Fruit fly (Drosophila melanogaster) whole organism, embryonic: ENCODE data around the gene Sp1.

Source experiments
- Atf-2 ChIP-seq: fragments of 200-800 bp; sonication (Bioruptor generic); optimal IDR thresholded peaks from 2 replicates; lab custom pipeline; 2016; ENCODE audit warnings: missing biosample characterization, missing genetic modification characterization
- Atf3 ChIP-seq: fragments of 200-800 bp; sonication (Bioruptor generic); optimal IDR thresholded peaks from 3 replicates; lab custom pipeline; 2016; ENCODE audit warnings: missing biosample characterization, missing genetic modification characterization
- Atf6 ChIP-seq: fragments of 200-800 bp; sonication (Bioruptor generic); IDR thresholded peaks from 2 replicates; pipeline ENCODE4 v1.3.6; 2022; ENCODE audit warnings: missing biosample characterization, missing genetic modification characterization
- CG10267 ChIP-seq: fragments of 200-800 bp; sonication (Bioruptor generic); optimal IDR thresholded peaks from 2 replicates; lab custom pipeline; 2018; ENCODE audit warnings: missing biosample characterization, mild to moderate bottlenecking, missing genetic modification characterization, moderate library complexity
- CG10959 ChIP-seq: fragments of 200-800 bp; sonication (Bioruptor generic); IDR thresholded peaks from 2 replicates; pipeline ENCODE4 v1.3.6; 2022; ENCODE audit warnings: missing biosample characterization, missing genetic modification characterization
- CG11504 ChIP-seq: fragments of 200-800 bp; sonication (Bioruptor generic); optimal IDR thresholded peaks from 3 replicates; lab custom pipeline; 2019; ENCODE audit warnings: missing biosample characterization, mild to moderate bottlenecking, missing genetic modification characterization, moderate library complexity
- CG12744 ChIP-seq: fragments of 200-800 bp; sonication (Bioruptor generic); optimal IDR thresholded peaks from 2 replicates; lab custom pipeline; 2016; ENCODE audit warnings: missing biosample characterization, missing genetic modification characterization
- CG14710 ChIP-seq: fragments of 200-800 bp; sonication (Bioruptor generic); optimal IDR thresholded peaks from 3 replicates; lab custom pipeline; 2019; ENCODE audit warnings: missing biosample characterization, mild to moderate bottlenecking, missing genetic modification characterization, moderate library complexity
- CG15269 ChIP-seq: fragments of 200-800 bp; sonication (Bioruptor generic); optimal IDR thresholded peaks from 2 replicates; lab custom pipeline; 2018; ENCODE audit warnings: missing biosample characterization, mild to moderate bottlenecking, missing genetic modification characterization, moderate library complexity
- CG15696 ChIP-seq: fragments of 200-800 bp; sonication (Bioruptor generic); optimal IDR thresholded peaks from 2 replicates; lab custom pipeline; 2019; ENCODE audit warnings: missing biosample characterization, mild to moderate bottlenecking, missing genetic modification characterization, moderate library complexity
- CG16863 ChIP-seq: fragments of 200-800 bp; sonication (Bioruptor generic); optimal IDR thresholded peaks from 3 replicates; lab custom pipeline; 2016; ENCODE audit warnings: missing biosample characterization, missing genetic modification characterization
- CG18619 ChIP-seq: fragments of 200-800 bp; sonication (Bioruptor generic); optimal IDR thresholded peaks from 3 replicates; lab custom pipeline; 2017; ENCODE audit warnings: missing biosample characterization, mild to moderate bottlenecking, missing genetic modification characterization
- CG2875 ChIP-seq: fragments of 200-800 bp; sonication (Bioruptor generic); optimal IDR thresholded peaks from 2 replicates; lab custom pipeline; 2017; ENCODE audit warnings: missing biosample characterization, mild to moderate bottlenecking, missing genetic modification characterization, missing genetic modification reagents
- CG30431 ChIP-seq: fragments of 200-800 bp; sonication (Bioruptor generic); optimal IDR thresholded peaks from 2 replicates; lab custom pipeline; 2017; ENCODE audit warnings: missing biosample characterization, missing genetic modification characterization
- CG32772 ChIP-seq: fragments of 200-800 bp; sonication (Bioruptor generic); IDR thresholded peaks from 2 replicates; pipeline ENCODE4 v1.3.6; 2022; ENCODE audit warnings: missing biosample characterization, missing genetic modification characterization
- CG3407 ChIP-seq: fragments of 200-800 bp; sonication (Bioruptor generic); optimal IDR thresholded peaks from 2 replicates; lab custom pipeline; 2018; ENCODE audit warnings: missing biosample characterization, mild to moderate bottlenecking, missing genetic modification characterization
- CG34376 ChIP-seq: fragments of 200-800 bp; sonication (Bioruptor generic); optimal IDR thresholded peaks from 2 replicates; lab custom pipeline; 2018; ENCODE audit warnings: missing biosample characterization, mild to moderate bottlenecking, missing genetic modification characterization
- CG6254 ChIP-seq: fragments of 200-800 bp; sonication (Bioruptor generic); optimal IDR thresholded peaks from 3 replicates; lab custom pipeline; 2017; ENCODE audit warnings: mild to moderate bottlenecking, missing biosample characterization, missing genetic modification reagents, missing genetic modification characterization
- CG6654 ChIP-seq: fragments of 200-800 bp; sonication (Bioruptor generic); optimal IDR thresholded peaks from 2 replicates; lab custom pipeline; 2017; ENCODE audit warnings: missing biosample characterization, mild to moderate bottlenecking, missing genetic modification characterization
- CG6813 ChIP-seq: fragments of 200-800 bp; sonication (Bioruptor generic); optimal IDR thresholded peaks from 2 replicates; lab custom pipeline; 2017; ENCODE audit warnings: missing biosample characterization, missing genetic modification characterization, mild to moderate bottlenecking, moderate library complexity, missing genetic modification reagents
- CG8290 ChIP-seq, 3 experiments: fragments of 200-800 bp; sonication (Bioruptor generic); optimal IDR thresholded peaks; 2 replicates each; lab custom pipeline; 2016 to 2019; ENCODE audit warnings: missing biosample characterization in 3 of 3, missing genetic modification characterization in 3 of 3, mild to moderate bottlenecking in 2 of 3, moderate library complexity in 1 of 3
- CkIIα-i1 ChIP-seq: fragments of 200-800 bp; sonication (Bioruptor generic); IDR thresholded peaks from 2 replicates; pipeline ENCODE4 v1.3.6; 2022; ENCODE audit warnings: missing biosample characterization, missing genetic modification characterization
- D19B ChIP-seq: fragments of 200-800 bp; sonication (Bioruptor generic); optimal IDR thresholded peaks from 2 replicates; lab custom pipeline; 2017; ENCODE audit warnings: missing biosample characterization, mild to moderate bottlenecking, missing genetic modification characterization
- Dip2 ChIP-seq: fragments of 200-800 bp; sonication (Bioruptor generic); IDR thresholded peaks from 2 replicates; pipeline ENCODE4 v1.3.6; 2022; ENCODE audit warnings: missing biosample characterization, missing genetic modification characterization
- ERR ChIP-seq: fragments of 200-800 bp; sonication (Bioruptor generic); optimal IDR thresholded peaks from 2 replicates; lab custom pipeline; 2016; ENCODE audit warnings: missing biosample characterization, missing genetic modification characterization
- Hmr ChIP-seq: fragments of 200-800 bp; sonication (Bioruptor generic); optimal IDR thresholded peaks from 3 replicates; lab custom pipeline; 2017; ENCODE audit warnings: mild to moderate bottlenecking, missing biosample characterization, missing genetic modification reagents, missing genetic modification characterization
- Jarid2 ChIP-seq: fragments of 200-800 bp; sonication (Bioruptor generic); optimal IDR thresholded peaks from 3 replicates; lab custom pipeline; 2017; ENCODE audit warnings: mild to moderate bottlenecking, missing biosample characterization, missing genetic modification reagents, missing genetic modification characterization
- MTF-1 ChIP-seq: fragments of 200-800 bp; sonication (Bioruptor generic); optimal IDR thresholded peaks from 2 replicates; lab custom pipeline; 2018; ENCODE audit warnings: missing biosample characterization, mild to moderate bottlenecking, missing genetic modification characterization, borderline replicate concordance
- Med ChIP-seq: fragments of 200-800 bp; sonication (Bioruptor generic); peaks from one replicate; lab custom pipeline; 2016; ENCODE audit warnings: missing biosample characterization, missing genetic modification characterization, mild to moderate bottlenecking, inconsistent platforms, moderate library complexity
- Meics ChIP-seq: fragments of 200-800 bp; sonication (Bioruptor generic); optimal IDR thresholded peaks from 2 replicates; lab custom pipeline; 2017; ENCODE audit warnings: missing biosample characterization, mild to moderate bottlenecking, missing genetic modification characterization
- Mrtf ChIP-seq: fragments of 200-800 bp; sonication (Bioruptor generic); IDR thresholded peaks from 3 replicates; pipeline ENCODE4 v1.3.6; 2022; ENCODE audit warnings: missing biosample characterization, missing genetic modification characterization
- NfI ChIP-seq: fragments of 200-800 bp; sonication (Bioruptor generic); optimal IDR thresholded peaks from 3 replicates; lab custom pipeline; 2018; ENCODE audit warnings: missing biosample characterization, mild to moderate bottlenecking, missing genetic modification characterization, moderate library complexity
- Side ChIP-seq: fragments of 200-800 bp; sonication (Bioruptor generic); optimal IDR thresholded peaks from 2 replicates; lab custom pipeline; 2016; ENCODE audit warnings: missing biosample characterization, missing genetic modification characterization
- abd-A ChIP-seq: fragments of 200-800 bp; sonication (Bioruptor generic); optimal IDR thresholded peaks from 3 replicates; lab custom pipeline; 2019; ENCODE audit warnings: missing biosample characterization, mild to moderate bottlenecking, missing genetic modification characterization, moderate library complexity
- cad ChIP-seq: fragments of >200 bp; optimal IDR thresholded peaks from 2 replicates; lab custom pipeline; 2017; ENCODE audit warnings: missing biosample characterization, missing genetic modification characterization
- eyg ChIP-seq: fragments of 200-800 bp; sonication (Bioruptor generic); optimal IDR thresholded peaks from 3 replicates; lab custom pipeline; 2016; ENCODE audit warnings: missing biosample characterization, missing genetic modification characterization
- gem ChIP-seq: fragments of 200-800 bp; sonication (Bioruptor generic); optimal IDR thresholded peaks from 2 replicates; lab custom pipeline; 2019; ENCODE audit warnings: missing biosample characterization, mild to moderate bottlenecking, missing genetic modification characterization, moderate library complexity
- gsb ChIP-seq: fragments of 200-800 bp; sonication (Bioruptor generic); IDR thresholded peaks from 2 replicates; pipeline ENCODE4 v1.3.6; 2022; ENCODE audit warnings: missing biosample characterization, missing genetic modification characterization
- gsb-n ChIP-seq: fragments of 200-800 bp; sonication (Bioruptor generic); optimal IDR thresholded peaks from 3 replicates; lab custom pipeline; 2018; ENCODE audit warnings: missing biosample characterization, mild to moderate bottlenecking, missing genetic modification characterization
- peb ChIP-seq: fragments of 200-800 bp; sonication (Bioruptor generic); IDR thresholded peaks from 2 replicates; pipeline ENCODE4 v1.3.6; 2022; ENCODE audit warnings: missing biosample characterization, missing genetic modification characterization
- psq ChIP-seq: fragments of 200-800 bp; sonication (Bioruptor generic); optimal IDR thresholded peaks from 2 replicates; lab custom pipeline; 2017; ENCODE audit warnings: missing biosample characterization, missing genetic modification characterization
- sens ChIP-seq: fragments of 200-800 bp; sonication (Bioruptor generic); peaks from one replicate; lab custom pipeline; 2016; ENCODE audit warnings: missing biosample characterization, missing genetic modification characterization
- shn ChIP-seq: fragments of 200-800 bp; sonication (Bioruptor generic); optimal IDR thresholded peaks from 3 replicates; lab custom pipeline; 2016; ENCODE audit warnings: missing biosample characterization, missing genetic modification characterization
- so ChIP-seq: fragments of 200-800 bp; sonication (Bioruptor generic); IDR thresholded peaks from 3 replicates; pipeline ENCODE4 v1.3.6; 2022; ENCODE audit warnings: missing biosample characterization, missing genetic modification characterization
- tap ChIP-seq: fragments of 200-800 bp; optimal IDR thresholded peaks from 3 replicates; lab custom pipeline; 2019; ENCODE audit warnings: missing biosample characterization, mild to moderate bottlenecking, missing genetic modification characterization, moderate library complexity
- trem ChIP-seq: fragments of 200-800 bp; optimal IDR thresholded peaks from 3 replicates; lab custom pipeline; 2019; ENCODE audit warnings: missing biosample characterization, mild to moderate bottlenecking, missing genetic modification characterization, moderate library complexity
- tup ChIP-seq: fragments of 200-800 bp; sonication (Bioruptor generic); optimal IDR thresholded peaks from 2 replicates; lab custom pipeline; 2016; ENCODE audit warnings: missing biosample characterization, mild to moderate bottlenecking, missing genetic modification characterization, moderate library complexity
- wek ChIP-seq: fragments of 200-800 bp; sonication (Bioruptor generic); optimal IDR thresholded peaks from 3 replicates; lab custom pipeline; 2018; ENCODE audit warnings: missing biosample characterization, mild to moderate bottlenecking, missing genetic modification characterization, moderate library complexity
- zen ChIP-seq: fragments of 200-800 bp; sonication (Bioruptor generic); optimal IDR thresholded peaks from 3 replicates; lab custom pipeline; 2018; ENCODE audit warnings: missing biosample characterization, mild to moderate bottlenecking, missing genetic modification characterization, moderate library complexity

Gene Sp1

dm6 chrX:9685568-9686413 is 43.7 kb upstream of the Sp1 start (continued):
- TF ChIP-seq CG2875 (GFP tag; lab: Kevin White, UChicago), result no peak
- TF ChIP-seq CG32772, result no peak
- TF ChIP-seq CG11504, result peak; percentile 68
- no peak for TF ChIP-seq CG6813 (GFP tag; lab: Kevin White, UChicago)
- TF ChIP-seq zen (tag; lab: Kevin White, UChicago), result peak; percentile 17
- TF ChIP-seq NfI (GFP tag; lab: Kevin White, UChicago), result peak; percentile 58
- no peak for TF ChIP-seq CkIIα-i1 (GFP tag; lab: Robert Waterston, UW)
- no peak for TF ChIP-seq CG6254 (GFP tag; lab: Kevin White, UChicago)
- TF ChIP-seq Side (GFP tag; lab: Kevin White, UChicago), result peak; percentile 60
- peak; percentile 48 for TF ChIP-seq CG8290 (GFP tag; optimal IDR thresholded peaks at IDR 0.05; lab: Kevin White, UChicago)
- TF ChIP-seq CG8290 (tag; optimal IDR thresholded peaks at IDR 0.05; lab: Kevin White, UChicago), result peak; percentile 17 to 41
- peak; percentile 86 for TF ChIP-seq sens (GFP tag; lab: Kevin White, UChicago)
- TF ChIP-seq CG18619 (GFP tag; lab: Kevin White, UChicago), result peak; percentile 68
- no peak for TF ChIP-seq Dip2 (GFP tag; lab: Robert Waterston, UW)
- TF ChIP-seq Mrtf (GFP tag; lab: Robert Waterston, UW), result no peak
- TF ChIP-seq so (GFP tag; lab: Robert Waterston, UW), result no peak
- no peak for TF ChIP-seq wek
- TF ChIP-seq gsb-n (tag; lab: Kevin White, UChicago), result no peak
- TF ChIP-seq MTF-1, result no peak
- TF ChIP-seq gsb (GFP tag; lab: Robert Waterston, UW), result no peak
- TF ChIP-seq CG10267 (tag; lab: Kevin White, UChicago), result peak; percentile 46
- TF ChIP-seq CG12744 (GFP tag; lab: Kevin White, UChicago), result peak; percentile 34
- peak; percentile 70 for TF ChIP-seq Atf3 (GFP tag; lab: Kevin White, UChicago)
- TF ChIP-seq abd-A (tag; lab: Kevin White, UChicago), result peak; percentile 25
- TF ChIP-seq Atf-2 (GFP tag; lab: Kevin White, UChicago), result peak; percentile 49
- peak; percentile 44 for TF ChIP-seq CG14710 (tag; lab: Kevin White, UChicago)
- TF ChIP-seq peb (GFP tag; lab: Robert Waterston, UW), result no peak
- peak; percentile 17 for TF ChIP-seq D19B (GFP tag; lab: Kevin White, UChicago)
- no peak for TF ChIP-seq CG10959 (GFP tag; lab: Robert Waterston, UW)
- TF ChIP-seq CG34376, result peak; percentile 71
- peak; percentile 75 for TF ChIP-seq Meics (GFP tag; lab: Kevin White, UChicago)
- TF ChIP-seq CG15269 (tag; lab: Kevin White, UChicago), result peak; percentile 59
- no peak for TF ChIP-seq CG3407 (GFP tag; lab: Kevin White, UChicago)
- peak; percentile 79 for TF ChIP-seq shn
- TF ChIP-seq tup (GFP tag; lab: Kevin White, UChicago), result no peak
- TF ChIP-seq CG16863 (GFP tag; lab: Kevin White, UChicago), result peak; percentile 44
- no peak for TF ChIP-seq CG30431 (GFP tag; lab: Kevin White, UChicago)
- peak; percentile 56 for TF ChIP-seq CG15696 (tag; lab: Kevin White, UChicago)
- no peak for TF ChIP-seq cad (GFP tag; lab: Kevin White, UChicago)
- TF ChIP-seq trem, result no peak
- TF ChIP-seq Jarid2 (GFP tag; lab: Kevin White, UChicago), result no peak
- TF ChIP-seq Atf6 (GFP tag; lab: Robert Waterston, UW), result peak; percentile 29; the same call in 1 of the 2 replicates
- no peak for TF ChIP-seq CG6654 (GFP tag; lab: Kevin White, UChicago)
- no peak for TF ChIP-seq psq (GFP tag; lab: Kevin White, UChicago)
- TF ChIP-seq gem (tag; lab: Kevin White, UChicago), result peak; percentile 71
- peak; percentile 2 for TF ChIP-seq ERR (GFP tag; lab: Kevin White, UChicago)
- peak; percentile 62 for TF ChIP-seq Hmr
- peak; percentile 85 for TF ChIP-seq Med (GFP tag; lab: Kevin White, UChicago)
- TF ChIP-seq tap (tag; lab: Kevin White, UChicago), result no peak
- TF ChIP-seq eyg (GFP tag; lab: Kevin White, UChicago), result peak; percentile 24
